Fruit fly (Drosophila melanogaster): Measurements from ENCODE around the gene CG45603.
A peak's percentile ranks its signal among the peaks of the same experiment; 100 is the strongest.

Gene CG45603

dm6 chrX:12227975-12228374 is 46.5 kb upstream of the CG45603 start:
- peak; percentile 17 for TF ChIP-seq Sp1 (GFP tag; optimal IDR thresholded peaks at IDR 0.05)
- TF ChIP-seq Dfd (GFP tag; optimal IDR thresholded peaks at IDR 0.05) = no peak
- TF ChIP-seq Dif (GFP tag; optimal IDR thresholded peaks at IDR 0.05; ENCODE audit: partially characterized antibody) = no peak
- TF ChIP-seq HLH106 (tag; optimal IDR thresholded peaks at IDR 0.05) = peak; percentile 31

dm6 chrX:12235777-12236176 is 38.7 kb upstream of the CG45603 start, which contains the start of gene CG32655:
Gene CG32655, minus strand, starts transcription at chrX:12235877.
- TF ChIP-seq dsf (GFP tag; optimal IDR thresholded peaks at IDR 0.05; ENCODE audit: borderline replicate concordance) (no peak), Jra (GFP tag; optimal IDR thresholded peaks at IDR 0.05) (no peak), fru (GFP tag; optimal IDR thresholded peaks at IDR 0.05) (no peak), sv (GFP tag; optimal IDR thresholded peaks at IDR 0.05) (no peak), foxo (GFP tag; optimal IDR thresholded peaks at IDR 0.05) (no peak), dl (GFP tag; optimal IDR thresholded peaks at IDR 0.05; ENCODE audit: insufficient read depth in 1 of 2, partially characterized antibody in 2 of 2) (no peak), Vsx2 (GFP tag; optimal IDR thresholded peaks at IDR 0.05; ENCODE audit: partially characterized antibody) (no peak), Sp1 (GFP tag; optimal IDR thresholded peaks at IDR 0.05) (no peak), HLH106 (tag; optimal IDR thresholded peaks at IDR 0.05) (no peak), h (GFP tag; optimal IDR thresholded peaks at IDR 0.05) (no peak), CG9705 (GFP tag; optimal IDR thresholded peaks at IDR 0.05) (no peak), GATAd (GFP tag; optimal IDR thresholded peaks at IDR 0.05) (no peak), rgr (GFP tag; optimal IDR thresholded peaks at IDR 0.05) (no peak), Hnf4 (GFP tag; optimal IDR thresholded peaks at IDR 0.05) (no peak), psq (GFP tag; optimal IDR thresholded peaks at IDR 0.05) (no peak), CrebA (GFP tag; optimal IDR thresholded peaks at IDR 0.05; ENCODE audit: borderline replicate concordance) (no peak), Rel (GFP tag; optimal IDR thresholded peaks at IDR 0.05) (no peak), Rel (tag; optimal IDR thresholded peaks at IDR 0.05) (no peak)

- TF ChIP-seq CG32264 (GFP tag; optimal IDR thresholded peaks at IDR 0.05) = no peak
- no peak for TF ChIP-seq GATAd (GFP tag; optimal IDR thresholded peaks at IDR 0.05)
- peak; percentile 64 for TF ChIP-seq rgr (GFP tag; optimal IDR thresholded peaks at IDR 0.05)
- no peak for TF ChIP-seq N (GFP tag; optimal IDR thresholded peaks at IDR 0.05)
- no peak for TF ChIP-seq CG9705 (GFP tag; optimal IDR thresholded peaks at IDR 0.05)
- TF ChIP-seq Dif (GFP tag; optimal IDR thresholded peaks at IDR 0.05; ENCODE audit: partially characterized antibody) = no peak
- TF ChIP-seq OdsH (GFP tag; optimal IDR thresholded peaks at IDR 0.05) = peak; percentile 49
- peak; percentile 40 for TF ChIP-seq br (GFP tag; optimal IDR thresholded peaks at IDR 0.05)
- TF ChIP-seq jim (GFP tag; optimal IDR thresholded peaks at IDR 0.05) = no peak
- peak; percentile 59 for TF ChIP-seq Vsx2 (GFP tag; optimal IDR thresholded peaks at IDR 0.05; ENCODE audit: partially characterized antibody)
- TF ChIP-seq Hr78 (GFP tag; optimal IDR thresholded peaks at IDR 0.05) = no peak
- no peak for TF ChIP-seq Hr83 (GFP tag; optimal IDR thresholded peaks at IDR 0.05; ENCODE audit: poor library complexity, severe bottlenecking)
- TF ChIP-seq Jra (GFP tag; optimal IDR thresholded peaks at IDR 0.05) = no peak
- TF ChIP-seq h (GFP tag; optimal IDR thresholded peaks at IDR 0.05) = peak; percentile 68
- TF ChIP-seq Mio (GFP tag; optimal IDR thresholded peaks at IDR 0.05) = no peak
- TF ChIP-seq dmrt93B (GFP tag; optimal IDR thresholded peaks at IDR 0.05) = peak; percentile 37
- TF ChIP-seq ey (GFP tag; optimal IDR thresholded peaks at IDR 0.05) = peak; percentile 59
- no peak for TF ChIP-seq Dfd (GFP tag; optimal IDR thresholded peaks at IDR 0.05)
- no peak for TF ChIP-seq Rel (GFP tag; optimal IDR thresholded peaks at IDR 0.05)
- no peak for TF ChIP-seq Rel (tag; optimal IDR thresholded peaks at IDR 0.05)
- TF ChIP-seq sage (GFP tag; optimal IDR thresholded peaks at IDR 0.05) = no peak
- peak in 1 of 2 experiments; percentile 63 for TF ChIP-seq foxo (GFP tag; optimal IDR thresholded peaks at IDR 0.05)
- peak; percentile 60 for TF ChIP-seq HLH106 (tag; optimal IDR thresholded peaks at IDR 0.05)
- no peak for TF ChIP-seq Myc (optimal IDR thresholded peaks at IDR 0.05)
- TF ChIP-seq pan (optimal IDR thresholded peaks at IDR 0.05) = no peak
- no peak for TF ChIP-seq brk (GFP tag; optimal IDR thresholded peaks at IDR 0.05)
- TF ChIP-seq sv (GFP tag; optimal IDR thresholded peaks at IDR 0.05) = no peak
- TF ChIP-seq dl (GFP tag; optimal IDR thresholded peaks at IDR 0.05; ENCODE audit: insufficient read depth in 1 of 2, partially characterized antibody in 2 of 2) = no peak
- no peak for TF ChIP-seq tai (GFP tag; optimal IDR thresholded peaks at IDR 0.05)
- peak; percentile 69 for TF ChIP-seq woc (GFP tag; optimal IDR thresholded peaks at IDR 0.05)
- no peak for TF ChIP-seq dsf (GFP tag; optimal IDR thresholded peaks at IDR 0.05; ENCODE audit: borderline replicate concordance)
- TF ChIP-seq Abd-B (GFP tag; optimal IDR thresholded peaks at IDR 0.05) = no peak
- TF ChIP-seq Hnf4 (GFP tag; optimal IDR thresholded peaks at IDR 0.05) = no peak
- peak; percentile 53 for TF ChIP-seq Sp1 (GFP tag; optimal IDR thresholded peaks at IDR 0.05)
- TF ChIP-seq lola (GFP tag; optimal IDR thresholded peaks at IDR 0.05) = no peak
- TF ChIP-seq CrebA (GFP tag; optimal IDR thresholded peaks at IDR 0.05; ENCODE audit: borderline replicate concordance) = no peak
- TF ChIP-seq psq (GFP tag; optimal IDR thresholded peaks at IDR 0.05) = peak; percentile 58
- TF ChIP-seq fru (GFP tag; optimal IDR thresholded peaks at IDR 0.05) = peak; percentile 67
- TF ChIP-seq usp (GFP tag; optimal IDR thresholded peaks at IDR 0.05) = no peak
These were observed 34.9 kb upstream of the CG45603 start for dm6 chrX:12239500-12239899.
